Fruit fly (Drosophila melanogaster) Kc167 (cell line): ENCODE data around the gene Adgf-D.

Source experiments
- Myc ChIP-seq: fragments of >200 bp; optimal IDR thresholded peaks from 2 replicates; lab custom pipeline; 2017; ENCODE audit warnings: missing external identifiers
- h ChIP-seq: fragments of >200 bp; optimal IDR thresholded peaks from 3 replicates; lab custom pipeline; 2018; ENCODE audit warnings: missing external identifiers
- psq ChIP-seq: fragments of >200 bp; optimal IDR thresholded peaks from 2 replicates; lab custom pipeline; 2017; ENCODE audit warnings: missing external identifiers
- ttk ChIP-seq: sonication (Bioruptor generic); optimal IDR thresholded peaks from 2 replicates; lab custom pipeline; 2017; ENCODE audit warnings: missing external identifiers

DNA sequence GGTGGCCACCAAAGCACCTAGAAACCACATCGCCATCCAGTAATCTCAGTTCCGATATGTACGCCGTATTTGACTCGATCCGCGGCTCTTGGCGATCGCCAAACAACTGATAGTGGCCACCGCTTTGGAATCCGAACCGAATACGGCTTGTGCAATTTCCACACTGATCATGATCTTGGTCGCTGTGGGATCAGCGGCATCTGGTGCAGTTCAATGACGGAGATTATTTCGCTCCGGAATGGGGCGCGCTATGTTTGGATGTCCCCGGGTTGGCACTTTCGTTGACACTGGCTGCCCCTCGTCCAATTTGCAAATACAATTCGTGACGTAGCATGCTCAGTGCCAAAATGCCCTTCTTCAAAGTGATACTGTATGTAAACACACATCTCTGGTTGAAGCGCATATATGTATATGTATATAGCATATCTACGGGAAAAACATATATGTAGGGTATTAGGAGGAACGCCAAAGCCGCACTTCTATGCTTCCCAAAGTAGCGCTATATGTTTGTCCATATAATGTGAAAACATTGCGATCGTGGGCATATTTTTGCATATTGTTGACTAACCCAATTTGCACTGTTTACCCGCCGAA, at the start of gene Adgf-D:
- TF ChIP-seq h (lab: Kevin White, UChicago), result no peak
- TF ChIP-seq psq (lab: Kevin White, UChicago), result no peak
- TF ChIP-seq Myc, result no peak
- TF ChIP-seq ttk, result no peak
